Worm (Caenorhabditis elegans): ENCODE measurements around the gene nspc-9.

DNA sequence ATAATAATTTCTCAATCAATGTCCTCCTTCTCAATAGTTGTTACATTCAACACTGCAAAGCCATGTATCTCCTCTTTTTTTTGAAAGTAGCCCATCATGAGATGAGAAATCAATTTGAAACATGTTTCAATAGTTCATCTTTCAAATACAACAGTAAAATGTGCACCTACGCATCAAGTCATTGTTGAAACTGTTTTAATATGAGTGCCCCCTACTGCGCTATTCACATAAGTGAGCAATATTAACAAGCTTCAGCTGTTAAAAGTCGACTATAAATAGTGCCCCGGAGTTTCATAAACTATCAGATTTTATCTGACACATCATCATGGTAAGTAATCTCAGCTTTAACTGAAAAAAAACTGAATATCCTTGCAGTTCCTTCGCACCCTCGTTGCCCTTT is 17.3 kb upstream of the nspc-9 start, which contains the start of the genes nspc-15 and F19H6.6:
- TF ChIP-seq dao-5 (tag; optimal IDR thresholded peaks at IDR 0.05), result no peak
- TF ChIP-seq him-1 (tag; optimal IDR thresholded peaks at IDR 0.05), result no peak

Measured in whole organism, L4/young adult.